Worm (Caenorhabditis elegans): Measurements from ENCODE around the gene ctf-18.

ce11 chrIV:10085401-10086187 is 40.9 kb downstream of the ctf-18 start, which contains the start of the genes col-2 and ndc-80:
- peak; percentile 20 for TF ChIP-seq unc-62 (GFP tag; optimal IDR thresholded peaks at IDR 0.05)
- TF ChIP-seq snpc-4 (tag; optimal IDR thresholded peaks at IDR 0.05) = no peak
